Worm (Caenorhabditis elegans) whole organism, mixed stage, embryonic: Measurements from ENCODE around the gene Y55F3BR.1.

Source experiments
- M03D4.4 ChIP-seq: sonication (generic microtip); optimal IDR thresholded peaks from 2 replicates; lab custom pipeline; 2017; ENCODE audit warnings: mild to moderate bottlenecking, missing genetic modification characterization, missing compliant biosample characterization
- elt-3 ChIP-seq: fragments of 150-350 bp; optimal IDR thresholded peaks from 2 replicates; lab custom pipeline; 2014; ENCODE audit warnings: missing biosample characterization, missing genetic modification characterization
- ztf-11 ChIP-seq: fragments of 150-350 bp; optimal IDR thresholded peaks from 2 replicates; lab custom pipeline; 2014; ENCODE audit warnings: missing biosample characterization, missing genetic modification characterization

- no peak for TF ChIP-seq ztf-11 (tag; lab: Kevin White, UChicago)
- TF ChIP-seq elt-3, result no peak
- TF ChIP-seq M03D4.4 (tag; lab: Kevin White, UChicago), result no peak
These were observed 42.6 kb upstream of the Y55F3BR.1 start, which contains the start of the genes madf-1 and Y55F3BR.10 for ce11 chrIV:831796-832486.
